Worm (Caenorhabditis elegans) whole organism, young adult: Measurements from ENCODE around the gene nhr-35.
A peak's percentile ranks its signal among the peaks of the same experiment; 100 is the strongest.

Source experiments
- B0019.2 ChIP-seq: fragments of 200-800 bp; sonication (Bioruptor generic); conservative IDR thresholded peaks from 2 replicates; pipeline ENCODE4 v1.3.6; 2022; ENCODE audit warnings: missing genetic modification reagents, missing genetic modification characterization, missing compliant biosample characterization
- F39B2.1 ChIP-seq: fragments of 200-800 bp; sonication (Bioruptor generic); IDR thresholded peaks from 2 replicates; pipeline ENCODE4 v1.3.6; 2022; ENCODE audit warnings: missing genetic modification reagents, missing genetic modification characterization, missing compliant biosample characterization
- F49E8.2 ChIP-seq: sonication (generic microtip); optimal IDR thresholded peaks from 3 replicates; lab custom pipeline; 2017; ENCODE audit warnings: missing genetic modification characterization, mild to moderate bottlenecking, missing compliant biosample characterization, antibody characterized with exemption, moderate library complexity; ENCODE audit not compliant: insufficient read depth
- F52B5.7 ChIP-seq: sonication (generic microtip); optimal IDR thresholded peaks from 2 replicates; lab custom pipeline; 2016; ENCODE audit warnings: mild to moderate bottlenecking, missing genetic modification characterization, missing compliant biosample characterization
- K11D2.4 ChIP-seq: fragments of 200-800 bp; sonication (Bioruptor generic); IDR thresholded peaks from 2 replicates; pipeline ENCODE4 v1.3.6; 2022; ENCODE audit warnings: missing genetic modification reagents, missing genetic modification characterization, missing compliant biosample characterization
- aptf-2 ChIP-seq: fragments of 200-800 bp; sonication (Bioruptor generic); conservative IDR thresholded peaks from 2 replicates; pipeline ENCODE4 v1.3.6; 2022; ENCODE audit warnings: missing genetic modification reagents, missing genetic modification characterization, missing compliant biosample characterization
- cebp-1 ChIP-seq, 2 experiments: fragments of 200-800 bp in 1 of 2; sonication (Bioruptor generic) in 1 of 2; sonication (generic microtip) in 1 of 2; IDR thresholded peaks in 1 of 2; optimal IDR thresholded peaks in 1 of 2; 2 replicates each; pipeline versions ENCODE4 v1.3.6 to Lab custom; 2017 to 2022; ENCODE audit warnings: missing compliant biosample characterization in 2 of 2, missing genetic modification characterization in 2 of 2, mild to moderate bottlenecking in 1 of 2, missing genetic modification reagents in 1 of 2, moderate library complexity in 1 of 2
- cebp-2 ChIP-seq: fragments of 200-800 bp; sonication (Bioruptor generic); IDR thresholded peaks from 2 replicates; pipeline ENCODE4 v1.3.6; 2022; ENCODE audit warnings: missing genetic modification characterization, missing compliant biosample characterization
- dpff-1 ChIP-seq: sonication (generic microtip); optimal IDR thresholded peaks from 2 replicates; lab custom pipeline; 2017; ENCODE audit warnings: mild to moderate bottlenecking, missing genetic modification characterization, missing compliant biosample characterization
- dpl-1 ChIP-seq: fragments of 150-350 bp; optimal IDR thresholded peaks from 2 replicates; lab custom pipeline; 2014; ENCODE audit warnings: missing biosample characterization, missing genetic modification reagents, missing genetic modification characterization
- egl-44 ChIP-seq: fragments of 200-800 bp; sonication (Bioruptor generic); IDR thresholded peaks from 2 replicates; pipeline ENCODE4 v1.3.6; 2022; ENCODE audit warnings: missing genetic modification reagents, missing genetic modification characterization, missing compliant biosample characterization
- egrh-3 ChIP-seq: fragments of 200-800 bp; sonication (Bioruptor generic); IDR thresholded peaks from 2 replicates; pipeline ENCODE4 v1.3.6; 2022; ENCODE audit warnings: missing genetic modification reagents, missing genetic modification characterization, missing compliant biosample characterization
- hlh-12 ChIP-seq: sonication (generic microtip); optimal IDR thresholded peaks from 2 replicates; lab custom pipeline; 2016; ENCODE audit warnings: missing genetic modification characterization, missing compliant biosample characterization
- hmg-1.2 ChIP-seq: fragments of 200-800 bp; sonication (Bioruptor generic); IDR thresholded peaks from 2 replicates; pipeline ENCODE4 v1.3.6; 2022; ENCODE audit warnings: missing genetic modification reagents, missing genetic modification characterization, missing compliant biosample characterization
- lin-40 ChIP-seq: sonication (generic microtip); optimal IDR thresholded peaks from 2 replicates; lab custom pipeline; 2016; ENCODE audit warnings: missing genetic modification characterization, mild to moderate bottlenecking, missing compliant biosample characterization, missing genotype, missing genetic modification reagents
- lsy-27 ChIP-seq: sonication (generic microtip); optimal IDR thresholded peaks from 2 replicates; lab custom pipeline; 2017; ENCODE audit warnings: missing genetic modification characterization, mild to moderate bottlenecking, missing compliant biosample characterization, antibody characterized with exemption, missing genotype, borderline replicate concordance; ENCODE audit not compliant: insufficient read depth
- madf-10 ChIP-seq: sonication (generic microtip); optimal IDR thresholded peaks from 2 replicates; lab custom pipeline; 2016; ENCODE audit warnings: mild to moderate bottlenecking, missing genetic modification characterization, missing compliant biosample characterization
- madf-8 ChIP-seq: fragments of 200-800 bp; sonication (Bioruptor generic); conservative IDR thresholded peaks from 2 replicates; pipeline ENCODE4 v1.3.6; 2022; ENCODE audit warnings: missing genetic modification reagents, missing genetic modification characterization, missing compliant biosample characterization
- mcd-1 ChIP-seq: fragments of 200-800 bp; sonication (Bioruptor generic); IDR thresholded peaks from 2 replicates; pipeline ENCODE4 v1.3.6; 2022; ENCODE audit warnings: missing genetic modification reagents, missing genetic modification characterization, missing compliant biosample characterization
- nfyb-1 ChIP-seq: fragments of 200-800 bp; sonication (Bioruptor generic); IDR thresholded peaks from 2 replicates; pipeline ENCODE4 v1.3.6; 2022; ENCODE audit warnings: missing genetic modification reagents, missing genetic modification characterization, missing compliant biosample characterization
- nhr-27 ChIP-seq: fragments of 200-800 bp; sonication (Bioruptor generic); optimal IDR thresholded peaks from 2 replicates; lab custom pipeline; 2018; ENCODE audit warnings: mild to moderate bottlenecking, missing genetic modification characterization, moderate library complexity, missing compliant biosample characterization
- nhr-80 ChIP-seq: sonication (generic microtip); optimal IDR thresholded peaks from 2 replicates; lab custom pipeline; 2016; ENCODE audit warnings: missing genetic modification characterization, missing compliant biosample characterization
- pbrm-1 ChIP-seq: fragments of 200-800 bp; sonication (Bioruptor generic); IDR thresholded peaks from 2 replicates; pipeline ENCODE4 v1.3.6; 2022; ENCODE audit warnings: missing genetic modification reagents, missing genetic modification characterization, missing compliant biosample characterization
- pha-4 ChIP-seq: fragments of 150-350 bp; sonication (generic microtip); optimal IDR thresholded peaks from 2 replicates; lab custom pipeline; 2014; ENCODE audit warnings: missing biosample characterization, missing genetic modification reagents, missing genetic modification characterization
- snpc-1.1 ChIP-seq: sonication (generic microtip); optimal IDR thresholded peaks from 2 replicates; lab custom pipeline; 2017; ENCODE audit warnings: missing genetic modification characterization, mild to moderate bottlenecking, missing compliant biosample characterization, antibody characterized with exemption, moderate library complexity, missing genotype, missing genetic modification reagents; ENCODE audit not compliant: insufficient read depth
- somi-1 ChIP-seq: fragments of 200-800 bp; sonication (Bioruptor generic); optimal IDR thresholded peaks from 2 replicates; lab custom pipeline; 2018; ENCODE audit warnings: mild to moderate bottlenecking, missing genetic modification characterization, missing compliant biosample characterization
- tbp1 ChIP-seq: fragments of 200-800 bp; sonication (Bioruptor generic); optimal IDR thresholded peaks from 2 replicates; lab custom pipeline; 2018; ENCODE audit warnings: mild to moderate bottlenecking, missing genetic modification characterization, missing compliant biosample characterization
- tbx-9 ChIP-seq: sonication (generic microtip); optimal IDR thresholded peaks from 2 replicates; lab custom pipeline; 2016; ENCODE audit warnings: borderline replicate concordance, missing genetic modification characterization, inconsistent platforms, missing compliant biosample characterization
- xnd-1 ChIP-seq: sonication (generic microtip); optimal IDR thresholded peaks from 2 replicates; lab custom pipeline; 2016; ENCODE audit warnings: missing genotype, missing genetic modification reagents, missing genetic modification characterization, missing compliant biosample characterization
- ztf-6 ChIP-seq: fragments of 200-800 bp; sonication (Bioruptor generic); IDR thresholded peaks from 2 replicates; pipeline ENCODE4 v1.3.6; 2022; ENCODE audit warnings: missing genetic modification reagents, missing genetic modification characterization, missing compliant biosample characterization

nhr-35 gene

DNA sequence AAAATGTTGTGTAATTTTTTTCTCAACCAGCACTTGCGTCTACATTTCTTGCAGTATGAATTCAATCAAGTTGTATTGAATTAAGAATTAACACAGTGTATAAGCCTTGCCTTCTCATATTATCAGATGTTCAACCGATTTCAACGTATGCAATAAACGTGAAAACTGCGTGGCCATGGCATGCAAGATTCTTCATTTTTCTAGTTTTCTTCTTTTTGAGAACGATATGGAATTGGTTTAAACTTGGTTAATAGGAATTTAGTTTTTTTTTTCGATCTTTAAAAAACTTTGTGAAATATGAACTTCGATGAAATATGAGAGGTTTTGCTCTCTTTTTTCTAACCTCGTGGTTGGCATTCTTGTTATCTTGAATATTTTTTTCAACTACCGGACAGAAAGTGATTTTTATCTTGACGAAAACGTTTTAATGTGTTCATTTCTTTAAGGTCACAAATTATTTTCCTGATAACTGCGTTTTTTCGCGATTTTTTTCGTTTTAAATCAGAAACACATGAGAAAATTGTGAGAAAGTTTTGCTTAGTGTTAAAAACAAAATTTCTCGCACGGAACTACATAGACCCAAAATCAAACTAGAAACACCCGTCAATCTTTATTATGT is 2.0 kb upstream of the nhr-35 start:
- TF ChIP-seq nhr-80 (tag; lab: Kevin White, UChicago) (peak; percentile 77), lin-40 (tag; lab: Kevin White, UChicago) (peak; percentile 16), xnd-1 (tag; lab: Kevin White, UChicago) (no peak)

DNA sequence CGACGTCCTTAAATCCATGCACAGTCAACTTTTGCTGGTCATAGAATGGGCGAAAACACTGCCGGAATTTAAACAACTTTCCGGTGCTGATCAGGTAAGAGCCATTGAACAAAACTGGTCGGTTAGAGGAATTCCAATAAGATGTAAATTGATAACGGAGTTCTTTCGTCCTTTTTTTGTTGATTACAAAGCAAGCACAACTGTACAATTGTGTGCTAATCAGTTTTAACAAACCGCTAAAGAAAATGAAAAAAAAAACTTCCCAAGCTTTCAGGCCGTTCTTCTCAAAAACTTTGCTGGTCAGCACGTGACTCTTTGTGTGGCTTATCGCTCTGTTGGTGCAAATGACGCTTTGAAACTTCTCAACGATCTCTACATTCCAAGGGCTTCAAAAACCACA is 1.6 kb downstream of the nhr-35 start:
- TF ChIP-seq nhr-80 (tag; lab: Kevin White, UChicago) (peak; percentile 56), cebp-2 (GFP tag; lab: Robert Waterston, UW) (no peak)

DNA sequence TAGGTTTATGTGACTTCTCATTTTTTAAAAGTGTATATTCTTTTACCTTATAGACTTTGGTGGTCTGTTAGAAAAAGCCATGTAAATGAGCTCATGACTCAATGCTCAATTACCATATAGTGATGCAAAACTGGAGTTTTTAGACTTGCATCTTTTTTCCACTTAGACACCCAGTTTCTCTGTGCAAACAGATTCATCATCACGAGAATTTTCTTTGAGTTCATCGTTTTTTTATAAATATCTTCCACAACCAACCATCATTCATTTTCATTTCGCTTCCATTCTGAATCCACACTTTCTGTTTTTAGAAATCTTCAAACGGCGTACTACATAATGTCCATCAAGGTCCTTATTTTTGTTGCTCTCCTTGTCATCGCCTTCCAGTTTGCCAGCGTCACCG is 12.1 kb downstream of the nhr-35 start, which contains the start of gene C07A12.2:
Gene C07A12.2 (plus strand): TSS at position 301 of the 400 bp plus-strand sequence.
- TF ChIP-seq tbp1 (GFP tag; lab: Kevin White, UChicago): no peak
- TF ChIP-seq somi-1 (GFP tag; lab: Kevin White, UChicago): no peak
- no peak for TF ChIP-seq hmg-1.2 (GFP tag; lab: Robert Waterston, UW)
- TF ChIP-seq K11D2.4 (GFP tag; lab: Robert Waterston, UW): no peak
- no peak for TF ChIP-seq tbx-9 (tag; lab: Kevin White, UChicago)
- no peak for TF ChIP-seq F49E8.2
- no peak for TF ChIP-seq hlh-12 (tag; lab: Kevin White, UChicago)
- no peak for TF ChIP-seq F52B5.7 (tag; lab: Kevin White, UChicago)
- no peak for TF ChIP-seq nhr-27 (tag; lab: Kevin White, UChicago)
- TF ChIP-seq egrh-3: no peak
- no peak for TF ChIP-seq dpl-1 (GFP tag; lab: Kevin White, UChicago)
- TF ChIP-seq lsy-27: no peak
- no peak for TF ChIP-seq ztf-6 (GFP tag; lab: Robert Waterston, UW)
- no peak for TF ChIP-seq dpff-1 (tag; lab: Kevin White, UChicago)
- TF ChIP-seq snpc-1.1 (tag; lab: Kevin White, UChicago): no peak
- TF ChIP-seq B0019.2: no peak
- no peak for TF ChIP-seq pha-4

DNA sequence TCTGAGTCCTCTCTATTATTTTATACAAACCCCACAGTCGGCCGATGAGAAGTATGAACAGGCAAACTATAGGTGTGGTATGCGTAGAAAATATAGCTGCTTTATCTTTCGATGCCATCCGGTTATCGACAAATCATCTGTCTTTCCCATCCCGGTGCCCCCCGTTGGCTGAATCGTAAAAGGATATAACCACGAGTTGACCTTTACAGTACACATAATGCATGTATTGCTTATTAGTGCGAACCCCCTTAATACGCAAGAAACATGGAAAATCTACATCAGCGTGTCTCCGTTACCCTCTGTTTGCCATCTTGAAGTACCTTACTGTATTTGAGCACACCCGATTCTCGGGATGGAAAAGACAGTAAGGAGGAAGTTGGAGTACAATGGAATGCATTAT is 16.4 kb downstream of the nhr-35 start:
- TF ChIP-seq aptf-2 (GFP tag; lab: Robert Waterston, UW): no peak
- no peak for TF ChIP-seq nhr-27 (tag; lab: Kevin White, UChicago)
- TF ChIP-seq madf-8: no peak
- no peak for TF ChIP-seq nfyb-1
- no peak for TF ChIP-seq cebp-1 (GFP tag; IDR thresholded peaks at IDR 0.05; lab: Robert Waterston, UW)
- no peak for TF ChIP-seq cebp-1 (tag; optimal IDR thresholded peaks at IDR 0.05; lab: Kevin White, UChicago)
- TF ChIP-seq mcd-1 (GFP tag; lab: Robert Waterston, UW): no peak
- TF ChIP-seq pbrm-1: no peak
- TF ChIP-seq lin-40 (tag; lab: Kevin White, UChicago): no peak
- no peak for TF ChIP-seq madf-10 (tag; lab: Kevin White, UChicago)
- no peak for TF ChIP-seq F39B2.1 (GFP tag; lab: Robert Waterston, UW)
- no peak for TF ChIP-seq egl-44 (GFP tag; lab: Robert Waterston, UW)
